Fruit fly (Drosophila melanogaster) whole organism, embryonic: ENCODE results near the gene Tet.

Experiments
- BEAF-32 ChIP-seq: fragments of 200-800 bp; sonication (Bioruptor generic); optimal IDR thresholded peaks from 3 replicates; lab custom pipeline; 2017; ENCODE audit warnings: missing biosample characterization, missing genetic modification characterization, mild to moderate bottlenecking, moderate library complexity, missing genetic modification reagents
- CG10147 ChIP-seq: fragments of 200-800 bp; sonication (Bioruptor generic); optimal IDR thresholded peaks from 2 replicates; lab custom pipeline; 2019; ENCODE audit warnings: missing biosample characterization, mild to moderate bottlenecking, missing genetic modification characterization, moderate library complexity
- CG10267 ChIP-seq: fragments of 200-800 bp; sonication (Bioruptor generic); optimal IDR thresholded peaks from 2 replicates; lab custom pipeline; 2018; ENCODE audit warnings: missing biosample characterization, mild to moderate bottlenecking, missing genetic modification characterization, moderate library complexity
- CG13287 ChIP-seq: fragments of 200-800 bp; sonication (Bioruptor generic); IDR thresholded peaks from 2 replicates; pipeline ENCODE4 v1.3.6; 2022; ENCODE audit warnings: missing biosample characterization, missing genetic modification characterization; ENCODE audit not compliant: partially characterized antibody
- CG14710 ChIP-seq: fragments of 200-800 bp; sonication (Bioruptor generic); optimal IDR thresholded peaks from 3 replicates; lab custom pipeline; 2019; ENCODE audit warnings: missing biosample characterization, mild to moderate bottlenecking, missing genetic modification characterization, moderate library complexity
- CG1603 ChIP-seq: fragments of 200-800 bp; sonication (Bioruptor generic); optimal IDR thresholded peaks from 2 replicates; lab custom pipeline; 2019; ENCODE audit warnings: missing biosample characterization, mild to moderate bottlenecking, missing genetic modification characterization, moderate library complexity
- CG17186 ChIP-seq: fragments of 200-800 bp; sonication (Bioruptor generic); optimal IDR thresholded peaks from 3 replicates; lab custom pipeline; 2017; ENCODE audit warnings: missing biosample characterization, missing genetic modification reagents, missing genetic modification characterization
- CG17385 ChIP-seq: fragments of 200-800 bp; sonication (Bioruptor generic); optimal IDR thresholded peaks from 3 replicates; lab custom pipeline; 2018; ENCODE audit warnings: missing biosample characterization, mild to moderate bottlenecking, missing genetic modification characterization
- CG17829 ChIP-seq: fragments of 200-800 bp; optimal IDR thresholded peaks from 2 replicates; lab custom pipeline; 2019; ENCODE audit warnings: missing biosample characterization, mild to moderate bottlenecking, missing genetic modification characterization, moderate library complexity
- CG1832 ChIP-seq: fragments of 200-800 bp; sonication (Bioruptor generic); optimal IDR thresholded peaks from 2 replicates; lab custom pipeline; 2017; ENCODE audit warnings: missing biosample characterization, mild to moderate bottlenecking, missing genetic modification characterization, inconsistent platforms
- CG2116 ChIP-seq: fragments of 200-800 bp; sonication (Bioruptor generic); optimal IDR thresholded peaks from 3 replicates; lab custom pipeline; 2018; ENCODE audit warnings: missing biosample characterization, mild to moderate bottlenecking, missing genetic modification characterization
- CG2712 ChIP-seq: fragments of 200-800 bp; optimal IDR thresholded peaks from 3 replicates; lab custom pipeline; 2019; ENCODE audit warnings: missing biosample characterization, mild to moderate bottlenecking, missing genetic modification characterization, moderate library complexity
- CG34376 ChIP-seq: fragments of 200-800 bp; sonication (Bioruptor generic); optimal IDR thresholded peaks from 2 replicates; lab custom pipeline; 2018; ENCODE audit warnings: missing biosample characterization, mild to moderate bottlenecking, missing genetic modification characterization
- CG34422 ChIP-seq: fragments of 200-800 bp; sonication (Bioruptor generic); IDR thresholded peaks from 3 replicates; pipeline ENCODE4 v1.3.6; 2022; ENCODE audit warnings: missing biosample characterization, missing genetic modification characterization
- CG3847 ChIP-seq: fragments of 200-800 bp; sonication (Bioruptor generic); IDR thresholded peaks from 2 replicates; pipeline ENCODE4 v1.3.6; 2022; ENCODE audit warnings: missing biosample characterization, missing genetic modification characterization
- CG3995 ChIP-seq: fragments of 200-800 bp; sonication (Bioruptor generic); optimal IDR thresholded peaks from 3 replicates; lab custom pipeline; 2016; ENCODE audit warnings: missing biosample characterization, missing genetic modification characterization
- CG4617 ChIP-seq: fragments of 200-800 bp; sonication (Bioruptor generic); optimal IDR thresholded peaks from 3 replicates; lab custom pipeline; 2016; ENCODE audit warnings: missing biosample characterization, missing genetic modification characterization, borderline replicate concordance
- CG4854 ChIP-seq: fragments of 200-800 bp; sonication (Bioruptor generic); optimal IDR thresholded peaks from 2 replicates; lab custom pipeline; 2016; ENCODE audit warnings: missing biosample characterization, missing genetic modification characterization, inconsistent platforms
- CG6813 ChIP-seq: fragments of 200-800 bp; sonication (Bioruptor generic); optimal IDR thresholded peaks from 2 replicates; lab custom pipeline; 2017; ENCODE audit warnings: missing biosample characterization, missing genetic modification characterization, mild to moderate bottlenecking, moderate library complexity, missing genetic modification reagents
- CG9797 ChIP-seq: fragments of 200-800 bp; sonication (Bioruptor generic); optimal IDR thresholded peaks from 3 replicates; lab custom pipeline; 2018; ENCODE audit warnings: missing biosample characterization, mild to moderate bottlenecking, missing genetic modification characterization
- Deaf1 ChIP-seq: fragments of 200-800 bp; optimal IDR thresholded peaks from 3 replicates; lab custom pipeline; 2019; ENCODE audit warnings: missing biosample characterization, mild to moderate bottlenecking, missing genetic modification characterization, moderate library complexity
- Dll ChIP-seq: fragments of 200-800 bp; sonication (Bioruptor generic); IDR thresholded peaks from 4 replicates; pipeline ENCODE4 v1.3.6; 2022; ENCODE audit warnings: missing biosample characterization, missing genetic modification characterization; ENCODE audit not compliant: partially characterized antibody
- Dp ChIP-seq: fragments of 200-800 bp; sonication (Bioruptor generic); optimal IDR thresholded peaks from 2 replicates; lab custom pipeline; 2018; ENCODE audit warnings: missing biosample characterization, mild to moderate bottlenecking, missing genetic modification characterization, moderate library complexity
- Drgx ChIP-seq: fragments of 200-800 bp; sonication (Bioruptor generic); IDR thresholded peaks from 2 replicates; pipeline ENCODE4 v1.3.6; 2022; ENCODE audit warnings: missing biosample characterization, missing genetic modification characterization
- HmgD ChIP-seq: fragments of 200-800 bp; sonication (Bioruptor generic); optimal IDR thresholded peaks from 3 replicates; lab custom pipeline; 2016; ENCODE audit warnings: missing biosample characterization, missing genetic modification characterization
- Med ChIP-seq: fragments of 200-800 bp; sonication (Bioruptor generic); peaks from one replicate; lab custom pipeline; 2016; ENCODE audit warnings: missing biosample characterization, missing genetic modification characterization, mild to moderate bottlenecking, inconsistent platforms, moderate library complexity
- Myb ChIP-seq: fragments of 200-800 bp; sonication (Bioruptor generic); optimal IDR thresholded peaks from 2 replicates; lab custom pipeline; 2016; ENCODE audit warnings: missing biosample characterization, missing genetic modification characterization
- NC2α ChIP-seq: fragments of 200-800 bp; sonication (Bioruptor generic); optimal IDR thresholded peaks from 2 replicates; lab custom pipeline; 2016; ENCODE audit warnings: missing biosample characterization, missing genetic modification characterization
- Nf-YC ChIP-seq: fragments of 200-800 bp; optimal IDR thresholded peaks from 3 replicates; lab custom pipeline; 2019; ENCODE audit warnings: missing biosample characterization, mild to moderate bottlenecking, missing genetic modification characterization, moderate library complexity
- Scr ChIP-seq: fragments of 200-800 bp; sonication (Bioruptor generic); IDR thresholded peaks from 2 replicates; pipeline ENCODE4 v1.3.6; 2022; ENCODE audit warnings: missing biosample characterization, missing genetic modification characterization; ENCODE audit not compliant: partially characterized antibody
- Sin3A ChIP-seq: fragments of >200 bp; optimal IDR thresholded peaks from 2 replicates; lab custom pipeline; 2018
- Usf ChIP-seq: fragments of 200-800 bp; sonication (Bioruptor generic); optimal IDR thresholded peaks from 2 replicates; lab custom pipeline; 2017; ENCODE audit warnings: missing genotype, missing biosample characterization, missing genetic modification characterization
- Xbp1 ChIP-seq: fragments of 200-800 bp; sonication (Bioruptor generic); optimal IDR thresholded peaks from 3 replicates; lab custom pipeline; 2016; ENCODE audit warnings: missing biosample characterization, mild to moderate bottlenecking, missing genetic modification characterization
- YL-1 ChIP-seq: fragments of 200-800 bp; sonication (Bioruptor generic); optimal IDR thresholded peaks from 3 replicates; lab custom pipeline; 2017; ENCODE audit warnings: missing biosample characterization, mild to moderate bottlenecking, missing genetic modification characterization
- crp ChIP-seq, 2 experiments: fragments of 200-800 bp; sonication (Bioruptor generic); optimal IDR thresholded peaks; 2 replicates in 1 of 2; 3 replicates in 1 of 2; lab custom pipeline; 2017; ENCODE audit warnings: missing biosample characterization in 2 of 2, missing genetic modification characterization in 2 of 2, mild to moderate bottlenecking in 1 of 2, moderate library complexity in 1 of 2
- nmo ChIP-seq: fragments of 200-800 bp; sonication (Bioruptor generic); optimal IDR thresholded peaks from 2 replicates; lab custom pipeline; 2018; ENCODE audit warnings: missing biosample characterization, mild to moderate bottlenecking, missing genetic modification characterization, moderate library complexity
- nom ChIP-seq: fragments of 200-800 bp; sonication (Bioruptor generic); optimal IDR thresholded peaks from 2 replicates; lab custom pipeline; 2017; ENCODE audit warnings: missing biosample characterization, missing genetic modification characterization, mild to moderate bottlenecking, moderate library complexity, missing genetic modification reagents
- pzg ChIP-seq: fragments of 200-800 bp; sonication (Bioruptor generic); optimal IDR thresholded peaks from 3 replicates; lab custom pipeline; 2018; ENCODE audit warnings: missing biosample characterization, mild to moderate bottlenecking, missing genetic modification characterization, moderate library complexity
- ranshi ChIP-seq: fragments of 200-800 bp; sonication (Bioruptor generic); IDR thresholded peaks from 2 replicates; pipeline ENCODE4 v1.3.6; 2022; ENCODE audit warnings: missing biosample characterization, missing genetic modification characterization
- sens ChIP-seq: fragments of 200-800 bp; sonication (Bioruptor generic); peaks from one replicate; lab custom pipeline; 2016; ENCODE audit warnings: missing biosample characterization, missing genetic modification characterization
- sna ChIP-seq: fragments of 200-800 bp; sonication (Bioruptor generic); IDR thresholded peaks from 2 replicates; pipeline ENCODE4 v1.3.6; 2022; ENCODE audit warnings: missing biosample characterization, missing genetic modification characterization; ENCODE audit not compliant: partially characterized antibody
- stwl ChIP-seq: fragments of 200-800 bp; sonication (Bioruptor generic); optimal IDR thresholded peaks from 3 replicates; lab custom pipeline; 2018; ENCODE audit warnings: missing biosample characterization, mild to moderate bottlenecking, missing genetic modification characterization, moderate library complexity
- sug ChIP-seq: fragments of 200-800 bp; optimal IDR thresholded peaks from 2 replicates; lab custom pipeline; 2019; ENCODE audit warnings: missing biosample characterization, mild to moderate bottlenecking, missing genetic modification characterization, moderate library complexity
- tll ChIP-seq, 2 experiments: fragments of 200-800 bp in 1 of 2; fragments of >200 bp in 1 of 2; sonication (Bioruptor generic) in 1 of 2; optimal IDR thresholded peaks; 2 replicates each; lab custom pipeline; 2017 to 2019; ENCODE audit warnings: missing biosample characterization in 2 of 2, missing genetic modification characterization in 2 of 2, mild to moderate bottlenecking in 1 of 2, moderate library complexity in 1 of 2

The Tet gene

dm6 chr3L:2772045-2772444 lies 106.9 kb downstream of the Tet start, which contains the start of gene AhcyL1 (continued):
- no peak for TF ChIP-seq ranshi (GFP tag; lab: Robert Waterston, UW)
- 0 out of 2 replicates have a peak, but pooled peaks have one; percentile 14 for TF ChIP-seq Drgx (GFP tag; lab: Robert Waterston, UW)
- peak; percentile 93 for TF ChIP-seq CG17385 (GFP tag; lab: Kevin White, UChicago)
- peak; percentile 50 for TF ChIP-seq stwl (tag; lab: Kevin White, UChicago)
- no peak for TF ChIP-seq Xbp1 (GFP tag; lab: Kevin White, UChicago)
- TF ChIP-seq CG2116, result peak; percentile 4
- peak; percentile 78 for TF ChIP-seq CG9797 (GFP tag; lab: Kevin White, UChicago)
- TF ChIP-seq CG4854, result no peak
- TF ChIP-seq YL-1 (GFP tag; lab: Kevin White, UChicago), result peak; percentile 27
- peak; percentile 16 for TF ChIP-seq Sin3A (lab: Kevin White, UChicago)
- TF ChIP-seq CG1603, result peak; percentile 42
- TF ChIP-seq CG10267 (tag; lab: Kevin White, UChicago), result peak; percentile 51
- TF ChIP-seq CG1832 (GFP tag; lab: Kevin White, UChicago), result no peak
- TF ChIP-seq CG13287 (GFP tag; lab: Robert Waterston, UW), result peak; percentile 49; the same call in 1 of the 2 replicates
- peak; percentile 37 for TF ChIP-seq sens
- TF ChIP-seq Deaf1 (tag; lab: Kevin White, UChicago), result peak; percentile 6
- TF ChIP-seq CG6813, result no peak
- TF ChIP-seq nom (GFP tag; lab: Kevin White, UChicago), result peak; percentile 65
- TF ChIP-seq NC2α (GFP tag; lab: Kevin White, UChicago), result no peak
- peak; percentile 60 for TF ChIP-seq pzg (GFP tag; lab: Kevin White, UChicago)
- peak; percentile 26 for TF ChIP-seq CG2712 (tag; lab: Kevin White, UChicago)
- no peak for TF ChIP-seq HmgD (GFP tag; lab: Kevin White, UChicago)
- peak; percentile 14 for TF ChIP-seq BEAF-32 (GFP tag; lab: Kevin White, UChicago)
- TF ChIP-seq nmo (GFP tag; lab: Kevin White, UChicago), result peak; percentile 9
- peak; percentile 7 for TF ChIP-seq CG17186 (GFP tag; lab: Kevin White, UChicago)
- TF ChIP-seq Usf, result no peak
- TF ChIP-seq CG3995 (GFP tag; lab: Kevin White, UChicago), result peak; percentile 80
- TF ChIP-seq Med (GFP tag; lab: Kevin White, UChicago), result peak; percentile 43
- TF ChIP-seq CG34376 (GFP tag; lab: Kevin White, UChicago), result peak; percentile 22
- TF ChIP-seq Nf-YC, result peak; percentile 8
- TF ChIP-seq tll (GFP tag; optimal IDR thresholded peaks at IDR 0.05; lab: Kevin White, UChicago), result no peak
- peak; percentile 25 for TF ChIP-seq Dp (GFP tag; lab: Kevin White, UChicago)
- peak; percentile 8 for TF ChIP-seq CG10147 (GFP tag; lab: Kevin White, UChicago)
- TF ChIP-seq CG3847 (GFP tag; lab: Robert Waterston, UW), result 0 out of 2 replicates have a peak, but pooled peaks have one; percentile 8
- peak; percentile 40 for TF ChIP-seq CG14710 (tag; lab: Kevin White, UChicago)
- TF ChIP-seq Scr, result peak; percentile 11; the same call in 1 of the 2 replicates
- peak; percentile 37; the same call in 1 of the 4 replicates for TF ChIP-seq Dll (GFP tag; lab: Robert Waterston, UW)
- TF ChIP-seq sug, result peak; percentile 86
- TF ChIP-seq crp (GFP tag; optimal IDR thresholded peaks at IDR 0.05; lab: Kevin White, UChicago), result peak in 1 of 2 experiments; percentile 31
- peak; percentile 40; the same call in 1 of the 3 replicates for TF ChIP-seq CG34422
- peak; percentile 91 for TF ChIP-seq Myb (GFP tag; lab: Kevin White, UChicago)
- peak; percentile 89 for TF ChIP-seq CG4617 (GFP tag; lab: Kevin White, UChicago)
- TF ChIP-seq CG17829 (tag; lab: Kevin White, UChicago), result peak; percentile 16
- 0 out of 2 replicates have a peak, but pooled peaks have one; percentile 51 for TF ChIP-seq sna (GFP tag; lab: Robert Waterston, UW)
